Worm (Caenorhabditis elegans): Measurements from ENCODE around the gene F40F8.5.

The F40F8.5 gene

ce11 chrII:11150976-11151375, 16.2 kb upstream of the F40F8.5 start:
- TF ChIP-seq ets-7 (tag; optimal IDR thresholded peaks at IDR 0.05) = no peak
- no peak for TF ChIP-seq pes-1 (GFP tag; IDR thresholded peaks at IDR 0.05)
- TF ChIP-seq flt-1 (GFP tag; IDR thresholded peaks at IDR 0.05) = no peak
- no peak for TF ChIP-seq ama-1 (optimal IDR thresholded peaks at IDR 0.05)

ce11 chrII:11149866-11150685, 15.3 kb upstream of the F40F8.5 start:
- TF ChIP-seq pes-1 (GFP tag; IDR thresholded peaks at IDR 0.05) = no peak
- TF ChIP-seq ets-7 (tag; optimal IDR thresholded peaks at IDR 0.05) = no peak
- no peak for TF ChIP-seq aly-1 (tag; optimal IDR thresholded peaks at IDR 0.05)
- TF ChIP-seq ceh-13 (GFP tag; optimal IDR thresholded peaks at IDR 0.05) = no peak
- TF ChIP-seq tbx-37 (GFP tag; conservative IDR thresholded peaks at IDR 0.05) = no peak
- no peak for TF ChIP-seq ceh-36 (tag; optimal IDR thresholded peaks at IDR 0.05)
- no peak for TF ChIP-seq F13C5.2 (tag; optimal IDR thresholded peaks at IDR 0.05)
- TF ChIP-seq hmg-4 (GFP tag; optimal IDR thresholded peaks at IDR 0.05) = no peak
- TF ChIP-seq hnd-1 (tag; optimal IDR thresholded peaks at IDR 0.05) = no peak
- TF ChIP-seq tbx-11 (GFP tag; IDR thresholded peaks at IDR 0.05) = no peak
- no peak for TF ChIP-seq tra-4 (tag; optimal IDR thresholded peaks at IDR 0.05)

- TF ChIP-seq pes-1 (GFP tag; IDR thresholded peaks at IDR 0.05) = no peak
- TF ChIP-seq tra-4 (tag; optimal IDR thresholded peaks at IDR 0.05) = no peak
- no peak for TF ChIP-seq scrt-1 (GFP tag; IDR thresholded peaks at IDR 0.05)
- TF ChIP-seq flt-1 (GFP tag; IDR thresholded peaks at IDR 0.05) = no peak
- TF ChIP-seq hnd-1 (tag; optimal IDR thresholded peaks at IDR 0.05) = no peak
- no peak for TF ChIP-seq hmbx-1 (tag; optimal IDR thresholded peaks at IDR 0.05)
- TF ChIP-seq tbx-11 (GFP tag; IDR thresholded peaks at IDR 0.05) = no peak
- TF ChIP-seq hmg-4 (GFP tag; optimal IDR thresholded peaks at IDR 0.05) = no peak
- TF ChIP-seq ets-7 (tag; optimal IDR thresholded peaks at IDR 0.05) = no peak
- no peak for TF ChIP-seq tbx-37 (GFP tag; conservative IDR thresholded peaks at IDR 0.05)
- no peak for TF ChIP-seq F13C5.2 (tag; optimal IDR thresholded peaks at IDR 0.05)
- no peak for TF ChIP-seq ceh-36 (tag; optimal IDR thresholded peaks at IDR 0.05)
- TF ChIP-seq sea-1 (GFP tag; conservative IDR thresholded peaks at IDR 0.05) = no peak
- TF ChIP-seq ceh-13 (GFP tag; optimal IDR thresholded peaks at IDR 0.05) = no peak
- no peak for TF ChIP-seq B0310.2 (tag; optimal IDR thresholded peaks at IDR 0.05)
- TF ChIP-seq ama-1 (optimal IDR thresholded peaks at IDR 0.05) = no peak
- no peak for TF ChIP-seq aly-1 (tag; optimal IDR thresholded peaks at IDR 0.05)
Observed at ce11 chrII:11142571-11142970, 7.8 kb upstream of the F40F8.5 start, which contains the start of gene arrd-6. TSS of gene arrd-6 (plus strand) at chrII:11142739.

ce11 chrII:11140140-11140539, 5.4 kb upstream of the F40F8.5 start, which contains the start of gene F40F8.4:
TSS of gene F40F8.4 (minus strand) at chrII:11140240.
- TF ChIP-seq scrt-1 (GFP tag; IDR thresholded peaks at IDR 0.05) (no peak), aly-1 (tag; optimal IDR thresholded peaks at IDR 0.05) (no peak), hnd-1 (tag; optimal IDR thresholded peaks at IDR 0.05) (no peak), flt-1 (GFP tag; IDR thresholded peaks at IDR 0.05) (no peak), ama-1 (optimal IDR thresholded peaks at IDR 0.05) (no peak), tbx-37 (GFP tag; conservative IDR thresholded peaks at IDR 0.05) (no peak), ceh-13 (GFP tag; optimal IDR thresholded peaks at IDR 0.05) (no peak), F13C5.2 (tag; optimal IDR thresholded peaks at IDR 0.05) (no peak), tra-4 (tag; optimal IDR thresholded peaks at IDR 0.05) (no peak), tbx-11 (GFP tag; IDR thresholded peaks at IDR 0.05) (no peak)

ce11 chrII:11135773-11136172, 1.0 kb upstream of the F40F8.5 start:
- no peak for TF ChIP-seq hmg-4 (GFP tag; optimal IDR thresholded peaks at IDR 0.05)
- no peak for TF ChIP-seq scrt-1 (GFP tag; IDR thresholded peaks at IDR 0.05)
- TF ChIP-seq flt-1 (GFP tag; IDR thresholded peaks at IDR 0.05) = no peak
- no peak for TF ChIP-seq ama-1 (optimal IDR thresholded peaks at IDR 0.05)
- TF ChIP-seq ets-7 (tag; optimal IDR thresholded peaks at IDR 0.05) = no peak
- TF ChIP-seq hmbx-1 (tag; optimal IDR thresholded peaks at IDR 0.05) = no peak
- TF ChIP-seq sea-1 (GFP tag; conservative IDR thresholded peaks at IDR 0.05) = no peak
- no peak for TF ChIP-seq aly-1 (tag; optimal IDR thresholded peaks at IDR 0.05)
- no peak for TF ChIP-seq tra-4 (tag; optimal IDR thresholded peaks at IDR 0.05)
- TF ChIP-seq F13C5.2 (tag; optimal IDR thresholded peaks at IDR 0.05) = no peak
- no peak for TF ChIP-seq B0310.2 (tag; optimal IDR thresholded peaks at IDR 0.05)
- TF ChIP-seq ceh-13 (GFP tag; optimal IDR thresholded peaks at IDR 0.05) = no peak
- no peak for TF ChIP-seq hnd-1 (tag; optimal IDR thresholded peaks at IDR 0.05)
- TF ChIP-seq tbx-11 (GFP tag; IDR thresholded peaks at IDR 0.05) = no peak
- no peak for TF ChIP-seq tbx-37 (GFP tag; conservative IDR thresholded peaks at IDR 0.05)
- TF ChIP-seq pes-1 (GFP tag; IDR thresholded peaks at IDR 0.05) = no peak
- TF ChIP-seq ceh-36 (tag; optimal IDR thresholded peaks at IDR 0.05) = no peak

ce11 chrII:11132542-11132941, 2.2 kb downstream of the F40F8.5 start, which contains the start of gene F40F8.11:
TSS of gene F40F8.11 (minus strand) at chrII:11132590.
- TF ChIP-seq tbx-37 (GFP tag; conservative IDR thresholded peaks at IDR 0.05) = no peak
- no peak for TF ChIP-seq tra-4 (tag; optimal IDR thresholded peaks at IDR 0.05)
- TF ChIP-seq flt-1 (GFP tag; IDR thresholded peaks at IDR 0.05) = no peak
- no peak for TF ChIP-seq pes-1 (GFP tag; IDR thresholded peaks at IDR 0.05)
- TF ChIP-seq scrt-1 (GFP tag; IDR thresholded peaks at IDR 0.05) = no peak
- TF ChIP-seq ets-7 (tag; optimal IDR thresholded peaks at IDR 0.05) = no peak
- TF ChIP-seq hmg-4 (GFP tag; optimal IDR thresholded peaks at IDR 0.05) = no peak
- no peak for TF ChIP-seq aly-1 (tag; optimal IDR thresholded peaks at IDR 0.05)
- no peak for TF ChIP-seq sea-1 (GFP tag; conservative IDR thresholded peaks at IDR 0.05)
- TF ChIP-seq tbx-11 (GFP tag; IDR thresholded peaks at IDR 0.05) = no peak
- TF ChIP-seq ceh-36 (tag; optimal IDR thresholded peaks at IDR 0.05) = no peak
- TF ChIP-seq hnd-1 (tag; optimal IDR thresholded peaks at IDR 0.05) = no peak

ce11 chrII:11129517-11129916, 5.2 kb downstream of the F40F8.5 start, which contains the start of gene F40F8.12:
TSS of gene F40F8.12 (plus strand) at chrII:11129817.
- TF ChIP-seq B0310.2 (tag; optimal IDR thresholded peaks at IDR 0.05) (no peak), sea-1 (GFP tag; conservative IDR thresholded peaks at IDR 0.05) (no peak), F13C5.2 (tag; optimal IDR thresholded peaks at IDR 0.05) (no peak), ama-1 (optimal IDR thresholded peaks at IDR 0.05) (no peak), hnd-1 (tag; optimal IDR thresholded peaks at IDR 0.05) (no peak), ets-7 (tag; optimal IDR thresholded peaks at IDR 0.05) (no peak), pes-1 (GFP tag; IDR thresholded peaks at IDR 0.05) (no peak), ceh-13 (GFP tag; optimal IDR thresholded peaks at IDR 0.05) (no peak), hmg-4 (GFP tag; optimal IDR thresholded peaks at IDR 0.05) (no peak), scrt-1 (GFP tag; IDR thresholded peaks at IDR 0.05) (no peak), aly-1 (tag; optimal IDR thresholded peaks at IDR 0.05) (no peak), ceh-36 (tag; optimal IDR thresholded peaks at IDR 0.05) (no peak), tbx-37 (GFP tag; conservative IDR thresholded peaks at IDR 0.05) (no peak), tbx-11 (GFP tag; IDR thresholded peaks at IDR 0.05) (no peak), hmbx-1 (tag; optimal IDR thresholded peaks at IDR 0.05) (no peak)
